Worm (Caenorhabditis elegans) whole organism, late embryonic: ENCODE results near the gene dro-1.

Source experiments
- K02D7.2 ChIP-seq: sonication (generic microtip); optimal IDR thresholded peaks from 2 replicates; lab custom pipeline; 2017; ENCODE audit warnings: mild to moderate bottlenecking, missing genetic modification characterization, missing compliant biosample characterization
- ama-1 ChIP-seq: fragments of 150-350 bp; optimal IDR thresholded peaks from 2 replicates; lab custom pipeline; 2014
- ceh-14 ChIP-seq: sonication (generic microtip); optimal IDR thresholded peaks from 2 replicates; lab custom pipeline; 2016; ENCODE audit warnings: missing genotype, missing genetic modification characterization, missing compliant biosample characterization
- ceh-18 ChIP-seq: sonication (generic microtip); optimal IDR thresholded peaks from 2 replicates; lab custom pipeline; 2016; ENCODE audit warnings: missing genetic modification characterization, missing compliant biosample characterization
- ceh-19 ChIP-seq: fragments of 200-800 bp; sonication (Bioruptor generic); optimal IDR thresholded peaks from 2 replicates; lab custom pipeline; 2018; ENCODE audit warnings: mild to moderate bottlenecking, missing genetic modification characterization, missing compliant biosample characterization
- ceh-22 ChIP-seq: sonication (generic microtip); optimal IDR thresholded peaks from 2 replicates; lab custom pipeline; 2017; ENCODE audit warnings: missing biosample characterization, missing genetic modification characterization
- ceh-31 ChIP-seq: sonication (generic microtip); optimal IDR thresholded peaks from 2 replicates; lab custom pipeline; 2016; ENCODE audit warnings: missing genetic modification characterization, missing compliant biosample characterization
- ceh-34 ChIP-seq: sonication (generic microtip); optimal IDR thresholded peaks from 2 replicates; lab custom pipeline; 2016; ENCODE audit warnings: mild to moderate bottlenecking, missing genetic modification characterization, missing compliant biosample characterization
- che-1 ChIP-seq: sonication (generic microtip); optimal IDR thresholded peaks from 2 replicates; lab custom pipeline; 2016; ENCODE audit warnings: mild to moderate bottlenecking, missing genetic modification characterization, missing compliant biosample characterization
- elt-2 ChIP-seq: sonication (generic microtip); optimal IDR thresholded peaks from 2 replicates; lab custom pipeline; 2016; ENCODE audit warnings: missing genetic modification reagents, missing genetic modification characterization, missing compliant biosample characterization
- elt-4 ChIP-seq: sonication (generic microtip); optimal IDR thresholded peaks from 2 replicates; lab custom pipeline; 2016; ENCODE audit warnings: missing genetic modification characterization, missing compliant biosample characterization
- eyg-1 ChIP-seq: sonication (generic microtip); optimal IDR thresholded peaks from 2 replicates; lab custom pipeline; 2016; ENCODE audit warnings: missing genotype, missing genetic modification characterization, missing compliant biosample characterization
- fax-1 ChIP-seq: sonication (generic microtip); optimal IDR thresholded peaks from 2 replicates; lab custom pipeline; 2016; ENCODE audit warnings: missing genotype, missing genetic modification characterization, missing compliant biosample characterization
- fkh-6 ChIP-seq: sonication (generic microtip); optimal IDR thresholded peaks from 2 replicates; lab custom pipeline; 2016; ENCODE audit warnings: missing genetic modification characterization, missing compliant biosample characterization
- gmeb-2 ChIP-seq: sonication (generic microtip); optimal IDR thresholded peaks from 2 replicates; lab custom pipeline; 2016; ENCODE audit warnings: missing genetic modification characterization, inconsistent platforms, missing compliant biosample characterization
- lim-6 ChIP-seq: sonication (generic microtip); optimal IDR thresholded peaks from 2 replicates; lab custom pipeline; 2016; ENCODE audit warnings: missing genetic modification characterization, missing compliant biosample characterization
- mec-3 ChIP-seq: sonication (generic microtip); optimal IDR thresholded peaks from 2 replicates; lab custom pipeline; 2016; ENCODE audit warnings: borderline replicate concordance, missing genetic modification characterization, missing compliant biosample characterization
- nfya-1 ChIP-seq: sonication (generic microtip); optimal IDR thresholded peaks from 2 replicates; lab custom pipeline; 2017; ENCODE audit warnings: missing genetic modification characterization, mild to moderate bottlenecking, missing compliant biosample characterization, antibody characterized with exemption, moderate library complexity
- nhr-11 ChIP-seq: fragments of 150-350 bp; optimal IDR thresholded peaks from 2 replicates; lab custom pipeline; 2014; ENCODE audit warnings: missing biosample characterization, missing genetic modification characterization
- nhr-232 ChIP-seq: sonication (generic microtip); optimal IDR thresholded peaks from 2 replicates; lab custom pipeline; 2016; ENCODE audit warnings: missing genetic modification characterization, missing compliant biosample characterization
- npax-4 ChIP-seq: sonication (generic microtip); optimal IDR thresholded peaks from 2 replicates; lab custom pipeline; 2016; ENCODE audit warnings: missing genetic modification characterization, missing compliant biosample characterization
- odd-2 ChIP-seq: sonication (generic microtip); optimal IDR thresholded peaks from 2 replicates; lab custom pipeline; 2017; ENCODE audit warnings: antibody characterized with exemption, mild to moderate bottlenecking, missing genetic modification characterization, missing compliant biosample characterization
- pha-2 ChIP-seq: sonication (generic microtip); optimal IDR thresholded peaks from 2 replicates; lab custom pipeline; 2017; ENCODE audit warnings: mild to moderate bottlenecking, missing genetic modification characterization, missing compliant biosample characterization
- sdc-2 ChIP-seq: sonication (generic microtip); optimal IDR thresholded peaks from 2 replicates; lab custom pipeline; 2016; ENCODE audit warnings: missing genotype, missing genetic modification characterization, missing compliant biosample characterization
- sox-4 ChIP-seq: sonication (generic microtip); optimal IDR thresholded peaks from 2 replicates; lab custom pipeline; 2017; ENCODE audit warnings: mild to moderate bottlenecking, missing genetic modification characterization, inconsistent platforms, missing compliant biosample characterization
- syd-9 ChIP-seq: sonication (generic microtip); optimal IDR thresholded peaks from 2 replicates; lab custom pipeline; 2016; ENCODE audit warnings: mild to moderate bottlenecking, missing genetic modification characterization, moderate library complexity, missing compliant biosample characterization
- tbx-7 ChIP-seq: sonication (generic microtip); optimal IDR thresholded peaks from 2 replicates; lab custom pipeline; 2016; ENCODE audit warnings: missing genotype, missing genetic modification characterization, missing compliant biosample characterization
- unc-3 ChIP-seq, 2 experiments: fragments of 200-800 bp in 1 of 2; sonication (Bioruptor generic) in 1 of 2; sonication (generic microtip) in 1 of 2; conservative IDR thresholded peaks in 1 of 2; optimal IDR thresholded peaks in 1 of 2; 2 replicates each; pipeline versions ENCODE4 v1.3.6 to Lab custom; 2016 to 2022; ENCODE audit warnings: missing compliant biosample characterization in 2 of 2, missing genetic modification characterization in 2 of 2, missing genetic modification reagents in 1 of 2
- unc-42 ChIP-seq: sonication (generic microtip); optimal IDR thresholded peaks from 2 replicates; lab custom pipeline; 2016; ENCODE audit warnings: missing genotype, missing genetic modification characterization, missing compliant biosample characterization
- ztf-16 ChIP-seq: sonication (generic microtip); optimal IDR thresholded peaks from 2 replicates; lab custom pipeline; 2017; ENCODE audit warnings: missing genetic modification characterization, missing compliant biosample characterization

Gene dro-1

DNA sequence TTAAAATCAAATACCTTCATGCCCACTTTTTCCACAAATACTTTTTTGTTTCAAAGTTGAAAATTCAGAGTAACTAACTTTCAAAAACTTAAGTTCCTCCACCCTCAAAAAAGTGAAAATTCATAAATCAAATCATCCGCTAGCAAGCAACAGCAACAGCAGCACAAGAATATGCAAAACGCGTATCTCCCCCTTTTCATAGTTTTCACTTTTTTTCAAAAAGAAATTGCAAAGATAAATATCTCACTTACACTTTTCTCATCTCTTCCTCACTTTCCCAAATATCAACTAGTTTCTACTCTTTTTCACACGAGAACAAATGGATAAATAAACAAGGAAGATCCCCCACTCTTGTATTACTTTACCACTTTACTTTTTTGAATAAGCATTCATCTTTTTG is 39.2 kb downstream of the dro-1 start:
- TF ChIP-seq unc-42 (peak; percentile 26), fkh-6 (tag; lab: Kevin White, UChicago) (no peak)
- TF ChIP-seq, all 69 proteins: peak for 1

DNA sequence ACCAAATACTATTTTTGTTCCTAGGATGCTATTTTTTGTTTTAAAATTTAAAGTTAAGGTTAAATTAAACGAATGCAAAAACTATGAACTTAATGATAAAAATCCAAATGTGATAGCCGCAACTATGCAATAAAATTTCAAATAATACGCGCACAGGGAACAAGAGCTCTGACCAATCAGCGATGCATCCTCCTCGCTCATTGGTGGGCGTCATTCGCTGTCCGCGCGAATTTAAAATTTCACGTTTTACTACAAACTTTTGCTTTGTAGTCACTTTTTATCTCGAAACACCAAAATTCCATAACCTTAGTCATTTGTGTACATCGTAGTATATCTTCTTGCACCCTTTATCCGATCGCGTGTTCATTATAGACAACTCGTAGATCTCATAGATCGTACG is 40.7 kb downstream of the dro-1 start:
- TF ChIP-seq nfya-1 (tag; lab: Kevin White, UChicago) (peak; percentile 58), ceh-34 (tag; lab: Kevin White, UChicago) (no peak), tbx-7 (tag; lab: Kevin White, UChicago) (no peak)

DNA sequence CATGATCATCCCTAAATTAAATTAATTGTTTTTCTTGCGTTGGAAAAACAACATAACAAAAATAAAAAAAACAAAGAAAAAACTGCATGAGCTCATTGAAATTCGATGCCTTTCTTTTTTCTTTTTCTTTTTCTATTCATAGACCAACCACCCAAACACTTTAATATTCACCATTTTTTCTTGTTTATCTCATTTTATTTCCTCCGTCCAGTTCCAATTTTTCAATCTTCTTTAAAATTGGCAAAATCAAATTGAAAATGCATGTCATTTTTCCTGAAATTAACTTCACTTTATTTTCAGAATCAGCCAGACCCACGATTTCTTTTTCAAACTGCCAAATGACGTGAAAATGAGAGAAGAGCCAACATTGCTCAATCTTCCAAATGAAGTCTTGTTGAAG is 43.4 kb downstream of the dro-1 start, which contains the start of gene T03F6.4:
Gene T03F6.4 (plus strand): TSS at position 301 of the 400 bp plus-strand sequence.
- TF ChIP-seq gmeb-2 = no peak
- TF ChIP-seq sdc-2 (tag; lab: Kevin White, UChicago) = no peak
- no peak for TF ChIP-seq ceh-19

DNA sequence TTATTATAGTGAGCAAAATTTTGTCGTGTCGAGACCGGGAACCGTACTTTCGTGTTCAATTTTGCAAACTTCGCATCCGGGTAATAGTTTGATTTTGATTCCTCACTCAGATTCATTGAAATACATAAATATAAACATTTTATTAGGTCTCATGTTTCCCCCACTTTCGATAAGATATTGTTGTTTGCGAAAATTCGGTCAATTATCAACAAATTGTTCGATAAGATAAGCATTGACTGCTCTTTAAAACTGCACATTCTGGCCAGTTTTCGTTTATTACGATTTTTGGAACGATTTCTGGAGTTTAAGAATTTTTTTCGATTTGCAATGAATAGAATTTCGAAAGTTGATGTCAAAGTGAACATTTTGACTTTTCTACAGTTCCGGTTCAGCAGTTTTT is 46.1 kb downstream of the dro-1 start:
- peak; percentile 92 for TF ChIP-seq elt-2
- no peak for TF ChIP-seq ceh-18 (tag; lab: Kevin White, UChicago)
- TF ChIP-seq, all 69 proteins: peak for 1

ce11 chrIII:13389078-13389477 is 46.6 kb downstream of the dro-1 start, which contains the start of gene T03F6.3:
Gene T03F6.3, plus strand, starts transcription at chrIII:13389395.
- no peak for TF ChIP-seq odd-2 (tag; lab: Kevin White, UChicago)
- no peak for TF ChIP-seq eyg-1
- TF ChIP-seq pha-2 = no peak
- TF ChIP-seq ceh-18 (tag; lab: Kevin White, UChicago) = no peak
- TF ChIP-seq nhr-11 (tag; lab: Kevin White, UChicago) = no peak
- TF ChIP-seq lim-6 (tag; lab: Kevin White, UChicago) = no peak

- TF ChIP-seq odd-2 (tag; lab: Kevin White, UChicago) (no peak), ceh-22 (no peak), K02D7.2 (tag; lab: Kevin White, UChicago) (no peak), eyg-1 (no peak), elt-2 (no peak), sox-4 (no peak)
Observed at ce11 chrIII:13390789-13391188, 48.3 kb downstream of the dro-1 start.

ce11 chrIII:13393239-13393638 is 50.8 kb downstream of the dro-1 start, which contains the start of gene dnj-17:
Gene dnj-17, minus strand, starts transcription at chrIII:13393339.
- no peak for TF ChIP-seq fax-1 (tag; lab: Kevin White, UChicago)
- TF ChIP-seq ceh-31 (tag; lab: Kevin White, UChicago) = no peak
- TF ChIP-seq ama-1 (lab: Kevin White, UChicago) = no peak
- TF ChIP-seq che-1 (tag; lab: Kevin White, UChicago) = no peak
- TF ChIP-seq nhr-11 (tag; lab: Kevin White, UChicago) = no peak
- TF ChIP-seq sox-4 = no peak
- TF ChIP-seq ceh-34 (tag; lab: Kevin White, UChicago) = no peak
- TF ChIP-seq lim-6 (tag; lab: Kevin White, UChicago) = no peak
- no peak for TF ChIP-seq ceh-14 (tag; lab: Kevin White, UChicago)
- TF ChIP-seq ztf-16 (tag; lab: Kevin White, UChicago) = no peak
- TF ChIP-seq nhr-232 (tag; lab: Kevin White, UChicago) = no peak
- no peak for TF ChIP-seq syd-9
- no peak for TF ChIP-seq unc-3 (GFP tag; conservative IDR thresholded peaks at IDR 0.05; lab: Robert Waterston, UW)
- TF ChIP-seq unc-3 (tag; optimal IDR thresholded peaks at IDR 0.05; lab: Kevin White, UChicago) = no peak
- no peak for TF ChIP-seq mec-3 (tag; lab: Kevin White, UChicago)
- no peak for TF ChIP-seq npax-4 (tag; lab: Kevin White, UChicago)
- no peak for TF ChIP-seq elt-4 (tag; lab: Kevin White, UChicago)
